Worm (Caenorhabditis elegans): ENCODE measurements around the gene nas-23.

- TF ChIP-seq hmg-4 (GFP tag; optimal IDR thresholded peaks at IDR 0.05) (no peak), tbx-37 (GFP tag; conservative IDR thresholded peaks at IDR 0.05) (no peak), aly-1 (tag; optimal IDR thresholded peaks at IDR 0.05) (no peak), ama-1 (optimal IDR thresholded peaks at IDR 0.05) (no peak), scrt-1 (GFP tag; IDR thresholded peaks at IDR 0.05) (no peak), pes-1 (GFP tag; IDR thresholded peaks at IDR 0.05) (no peak)
Observed at ce11 chrII:7529078-7529683, 35.7 kb upstream of the nas-23 start, which contains the start of gene ZK1290.5.

Data from whole organism, early embryonic.